Worm (Caenorhabditis elegans): ENCODE data around the gene lect-2.

DNA sequence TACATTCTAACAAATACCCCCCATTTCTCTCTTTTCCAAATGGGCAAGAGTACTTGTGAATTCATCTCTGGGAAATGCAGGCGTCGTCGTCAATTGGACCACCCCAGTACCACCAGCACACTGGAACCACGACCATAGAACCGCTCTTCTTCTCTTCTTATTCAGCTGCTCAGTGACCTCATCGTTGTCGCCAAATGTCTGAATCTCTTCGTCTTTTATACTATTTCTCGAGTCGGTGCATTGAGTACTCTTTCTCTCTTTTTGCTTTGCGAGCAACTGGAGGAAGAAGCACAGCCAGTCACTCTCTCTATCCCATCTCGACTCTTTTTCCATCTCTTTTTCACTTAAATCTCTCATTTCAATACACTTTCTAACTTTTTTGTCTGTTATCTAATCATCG is 10.7 kb upstream of the lect-2 start:
- TF ChIP-seq ama-1 (optimal IDR thresholded peaks at IDR 0.05): no peak
- no peak for TF ChIP-seq sox-4 (tag; optimal IDR thresholded peaks at IDR 0.05)
- TF ChIP-seq dve-1 (tag; optimal IDR thresholded peaks at IDR 0.05): no peak

All from whole organism, late embryonic.